Fruit fly (Drosophila melanogaster): Measurements from ENCODE around the gene CG5342.

Gene CG5342

DNA sequence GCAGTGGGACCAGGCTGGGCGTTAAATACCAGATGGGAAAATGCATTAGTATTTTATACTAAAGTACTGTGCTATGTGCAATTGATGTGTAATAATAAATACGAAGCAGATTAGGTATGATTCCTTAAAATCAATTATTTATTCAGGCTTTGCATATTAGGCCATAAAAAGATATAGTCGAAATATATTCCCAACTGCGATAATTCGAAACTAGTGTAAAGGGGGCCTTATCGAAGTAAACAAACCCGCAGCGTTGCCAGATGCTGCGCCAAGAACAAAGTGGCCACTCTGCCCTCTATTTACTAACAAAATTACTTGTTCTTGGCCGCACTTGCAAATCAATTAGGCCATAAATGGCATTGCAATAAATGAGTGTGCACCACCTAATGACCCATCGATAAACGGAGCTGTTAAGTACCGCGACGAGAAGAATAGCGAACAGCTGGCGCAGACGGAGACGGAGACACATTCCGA, 21.1 kb upstream of the CG5342 start, which contains the start of gene CG10898 (continued):
- TF ChIP-seq CG13775 (GFP tag; optimal IDR thresholded peaks at IDR 0.05) (peak; percentile 90), Hmr (GFP tag; optimal IDR thresholded peaks at IDR 0.05) (peak; percentile 88), CG12942 (GFP tag; optimal IDR thresholded peaks at IDR 0.05) (peak; percentile 83), kni (GFP tag; optimal IDR thresholded peaks at IDR 0.05) (peak; percentile 21), dmrt11E (tag; optimal IDR thresholded peaks at IDR 0.05) (peak; percentile 65), ci (GFP tag; IDR thresholded peaks at IDR 0.05) (peak; percentile 91), CG13894 (tag; optimal IDR thresholded peaks at IDR 0.05) (peak; percentile 77), CG12744 (GFP tag; optimal IDR thresholded peaks at IDR 0.05) (peak; percentile 80), fd64A (GFP tag; optimal IDR thresholded peaks at IDR 0.05) (no peak), CG14441 (GFP tag; IDR thresholded peaks at IDR 0.05) (peak; percentile 88), al (GFP tag; IDR thresholded peaks at IDR 0.05) (peak; percentile 78), gcm2 (GFP tag; optimal IDR thresholded peaks at IDR 0.05) (no peak), CG12071 (GFP tag; optimal IDR thresholded peaks at IDR 0.05) (peak; percentile 62), jigr1 (GFP tag; IDR thresholded peaks at IDR 0.05) (no peak), C15 (GFP tag; IDR thresholded peaks at IDR 0.05) (peak; percentile 78; the same call in 2 of the 3 replicates), CG2678 (tag; optimal IDR thresholded peaks at IDR 0.05) (peak; percentile 82), CG15514 (GFP tag; optimal IDR thresholded peaks at IDR 0.05) (peak; percentile 80), CG31441 (GFP tag; IDR thresholded peaks at IDR 0.05) (peak; percentile 61), CG18476 (GFP tag; optimal IDR thresholded peaks at IDR 0.05) (peak; percentile 69), E2f2 (GFP tag; IDR thresholded peaks at IDR 0.05) (peak; percentile 72), CG1647 (GFP tag; optimal IDR thresholded peaks at IDR 0.05) (peak; percentile 87), usp (GFP tag; optimal IDR thresholded peaks at IDR 0.05) (no peak), sima (GFP tag; optimal IDR thresholded peaks at IDR 0.05) (peak; percentile 13), CG8089 (GFP tag; optimal IDR thresholded peaks at IDR 0.05) (peak; percentile 77), CG9727 (GFP tag; optimal IDR thresholded peaks at IDR 0.05) (peak; percentile 75), Sin3A (optimal IDR thresholded peaks at IDR 0.05) (peak; percentile 83), CrebB (tag; optimal IDR thresholded peaks at IDR 0.05) (peak; percentile 71), gcm (GFP tag; optimal IDR thresholded peaks at IDR 0.05) (peak; percentile 62), CoRest (tag; optimal IDR thresholded peaks at IDR 0.05) (peak; percentile 89), CG6272 (GFP tag; IDR thresholded peaks at IDR 0.05) (peak; percentile 80), CG12155 (GFP tag; optimal IDR thresholded peaks at IDR 0.05) (peak; percentile 87), Atf3 (GFP tag; optimal IDR thresholded peaks at IDR 0.05) (peak; percentile 66), CG1024 (GFP tag; IDR thresholded peaks at IDR 0.05) (peak; percentile 80), chn (GFP tag; optimal IDR thresholded peaks at IDR 0.05) (peak; percentile 85), CG10979 (tag; optimal IDR thresholded peaks at IDR 0.05) (peak; percentile 70), CG1792 (GFP tag; optimal IDR thresholded peaks at IDR 0.05) (peak; percentile 86), BtbVII (GFP tag; optimal IDR thresholded peaks at IDR 0.05) (no peak), ftz-f1 (GFP tag; optimal IDR thresholded peaks at IDR 0.05) (no peak), CG12769 (tag; optimal IDR thresholded peaks at IDR 0.05) (peak; percentile 84), Antp (GFP tag; optimal IDR thresholded peaks at IDR 0.05) (peak; percentile 88), Dref (GFP tag; IDR thresholded peaks at IDR 0.05) (peak; percentile 50), ara (GFP tag; IDR thresholded peaks at IDR 0.05) (peak; percentile 76), gt (GFP tag; IDR thresholded peaks at IDR 0.05) (peak; percentile 70), CG18262 (tag; optimal IDR thresholded peaks at IDR 0.05) (peak; percentile 73), mirr (GFP tag; optimal IDR thresholded peaks at IDR 0.05) (peak; percentile 63), Spps (tag; optimal IDR thresholded peaks at IDR 0.05) (peak; percentile 62), shn (GFP tag; optimal IDR thresholded peaks at IDR 0.05) (peak; percentile 82), CG1832 (GFP tag; optimal IDR thresholded peaks at IDR 0.05) (no peak), trem (tag; optimal IDR thresholded peaks at IDR 0.05) (peak; percentile 81), Fer3 (tag; optimal IDR thresholded peaks at IDR 0.05) (peak; percentile 78), crp (GFP tag; optimal IDR thresholded peaks at IDR 0.05) (peak in 1 of 2 experiments; percentile 60)

All from whole organism, embryonic.